Worm (Caenorhabditis elegans) whole organism, L4 larva: ENCODE measurements around the gene str-20.
A peak's percentile ranks its signal among the peaks of the same experiment; 100 is the strongest.

Experiments
- aha-1 ChIP-seq: fragments of 150-350 bp; peaks from one replicate; lab custom pipeline; 2014; ENCODE audit warnings: missing biosample characterization, missing genetic modification characterization
- ama-1 ChIP-seq: fragments of 150-350 bp; optimal IDR thresholded peaks from 2 replicates; lab custom pipeline; 2014; ENCODE audit warnings: inconsistent platforms, mixed read lengths
- ceh-44 ChIP-seq: fragments of 200-800 bp; sonication (Bioruptor generic); IDR thresholded peaks from 2 replicates; pipeline ENCODE4 v1.3.6; 2022; ENCODE audit warnings: missing genetic modification reagents, missing genetic modification characterization, missing compliant biosample characterization
- daf-8 ChIP-seq: fragments of 200-800 bp; sonication (Bioruptor generic); IDR thresholded peaks from 2 replicates; pipeline ENCODE4 v1.3.6; 2022; ENCODE audit warnings: missing genetic modification characterization, missing compliant biosample characterization
- lsy-2 ChIP-seq, 2 experiments: fragments of 150-350 bp in 1 of 2; sonication (generic microtip) in 1 of 2; optimal IDR thresholded peaks; 2 replicates each; lab custom pipeline; 2014 to 2017; ENCODE audit warnings: missing biosample characterization in 2 of 2, missing genetic modification characterization in 2 of 2
- nhr-10 ChIP-seq: fragments of 150-350 bp; optimal IDR thresholded peaks from 2 replicates; lab custom pipeline; 2014; ENCODE audit warnings: missing biosample characterization, missing genetic modification characterization
- set-16 ChIP-seq: fragments of 200-800 bp; sonication (Bioruptor generic); IDR thresholded peaks from 2 replicates; pipeline ENCODE4 v1.3.6; 2022; ENCODE audit warnings: missing genetic modification reagents, missing genetic modification characterization, missing compliant biosample characterization
- unc-62 ChIP-seq, 3 experiments: fragments of 150-350 bp in 1 of 3; sonication (generic microtip); optimal IDR thresholded peaks in 2 of 3; peaks in 1 of 3; 1 replicate in 1 of 3; 2 replicates in 2 of 3; lab custom pipeline; 2014 to 2017; ENCODE audit warnings: missing biosample characterization in 3 of 3, missing genetic modification characterization in 3 of 3, missing genetic modification reagents in 3 of 3, missing genotype in 1 of 3

str-20 gene

ce11 chrV:802726-803125 is 46.5 kb downstream of the str-20 start:
- TF ChIP-seq aha-1 (peak; percentile 96), lsy-2 (tag; optimal IDR thresholded peaks at IDR 0.05; lab: Kevin White, UChicago) (no peak)

- TF ChIP-seq daf-8 (GFP tag; lab: Robert Waterston, UW) (no peak), aha-1 (peak; percentile 92), nhr-10 (tag; lab: Kevin White, UChicago) (no peak)
Measured at ce11 chrV:803472-803871, 47.2 kb downstream of the str-20 start.

ce11 chrV:804485-804884 is 48.2 kb downstream of the str-20 start, which contains the start of gene nhr-270:
nhr-270 (minus strand) TSS chrV:804741.
- TF ChIP-seq set-16 (no peak), unc-62 (GFP tag; optimal IDR thresholded peaks at IDR 0.05 in 1 of 2; lab: Kevin White, UChicago) (peak in 1 of 2 experiments; percentile 91), unc-62 (tag; optimal IDR thresholded peaks at IDR 0.05; lab: Kevin White, UChicago) (no peak), ceh-44 (GFP tag; lab: Robert Waterston, UW) (no peak), aha-1 (peak; percentile 66), ama-1 (no peak)
